Fruit fly (Drosophila melanogaster) whole organism, embryonic: ENCODE data around the gene Tango5.

Experiments
- CG18764 ChIP-seq: fragments of 200-800 bp; sonication (Bioruptor generic); optimal IDR thresholded peaks from 3 replicates; lab custom pipeline; 2016; ENCODE audit warnings: missing biosample characterization, missing genetic modification characterization
- CG2120 ChIP-seq: fragments of 200-800 bp; sonication (Bioruptor generic); optimal IDR thresholded peaks from 3 replicates; lab custom pipeline; 2016; ENCODE audit warnings: missing biosample characterization, missing genetic modification characterization
- CG4328 ChIP-seq: fragments of 200-800 bp; sonication (Bioruptor generic); optimal IDR thresholded peaks from 3 replicates; lab custom pipeline; 2017; ENCODE audit warnings: missing biosample characterization, missing genetic modification reagents, missing genetic modification characterization
- CG4820 ChIP-seq: fragments of 200-800 bp; sonication (Bioruptor generic); optimal IDR thresholded peaks from 3 replicates; lab custom pipeline; 2016; ENCODE audit warnings: missing biosample characterization, missing genetic modification characterization
- CG8944 ChIP-seq: fragments of 200-800 bp; sonication (Bioruptor generic); optimal IDR thresholded peaks from 3 replicates; lab custom pipeline; 2016; ENCODE audit warnings: missing biosample characterization, missing genetic modification characterization
- CoRest ChIP-seq: fragments of 200-800 bp; sonication (Bioruptor generic); optimal IDR thresholded peaks from 3 replicates; lab custom pipeline; 2018; ENCODE audit warnings: missing biosample characterization, mild to moderate bottlenecking, missing genetic modification characterization, moderate library complexity
- Dek ChIP-seq: fragments of 200-800 bp; sonication (Bioruptor generic); optimal IDR thresholded peaks from 3 replicates; lab custom pipeline; 2019; ENCODE audit warnings: missing biosample characterization, mild to moderate bottlenecking, missing genetic modification characterization, moderate library complexity
- ash1 ChIP-seq: fragments of 200-800 bp; sonication (Bioruptor generic); optimal IDR thresholded peaks from 2 replicates; lab custom pipeline; 2018; ENCODE audit warnings: missing biosample characterization, mild to moderate bottlenecking, missing genetic modification characterization
- gcm2 ChIP-seq: fragments of 200-800 bp; sonication (Bioruptor generic); optimal IDR thresholded peaks from 2 replicates; lab custom pipeline; 2016; ENCODE audit warnings: missing biosample characterization, missing genetic modification characterization
- kah ChIP-seq: fragments of 200-800 bp; sonication (Bioruptor generic); optimal IDR thresholded peaks from 2 replicates; lab custom pipeline; 2018; ENCODE audit warnings: missing biosample characterization, mild to moderate bottlenecking, missing genetic modification characterization
- tio ChIP-seq: fragments of 200-800 bp; sonication (Bioruptor generic); optimal IDR thresholded peaks from 2 replicates; lab custom pipeline; 2017; ENCODE audit warnings: missing biosample characterization, missing genetic modification characterization, inconsistent platforms
- tx ChIP-seq: fragments of 200-800 bp; sonication (Bioruptor generic); optimal IDR thresholded peaks from 2 replicates; lab custom pipeline; 2016; ENCODE audit warnings: missing biosample characterization, missing genetic modification characterization

DNA sequence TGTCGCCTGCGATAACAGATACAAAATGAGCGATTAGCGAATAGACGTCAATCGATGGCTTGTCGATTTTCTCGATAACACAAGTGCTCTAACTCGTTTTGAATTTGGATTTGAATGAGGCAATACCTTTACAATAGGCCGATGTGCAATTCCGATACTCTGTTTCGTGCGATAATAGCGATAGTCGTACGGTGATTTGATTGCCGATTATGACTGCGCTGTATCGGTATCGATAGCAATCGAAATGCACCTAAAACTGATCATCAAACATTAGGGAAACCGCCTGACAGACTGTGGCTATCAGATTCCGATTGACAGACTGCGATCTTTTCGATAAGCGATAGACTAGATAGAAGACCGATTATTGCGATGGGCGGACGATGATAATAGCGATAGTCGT is 12.4 kb downstream of the Tango5 start:
- TF ChIP-seq CG4820 (GFP tag; lab: Kevin White, UChicago) (no peak), CG2120 (GFP tag; lab: Kevin White, UChicago) (no peak), CG4328 (no peak), CoRest (tag; lab: Kevin White, UChicago) (no peak), Dek (tag; lab: Kevin White, UChicago) (no peak), tio (GFP tag; lab: Kevin White, UChicago) (no peak), CG8944 (GFP tag; lab: Kevin White, UChicago) (no peak), gcm2 (GFP tag; lab: Kevin White, UChicago) (no peak), tx (GFP tag; lab: Kevin White, UChicago) (no peak), kah (GFP tag; lab: Kevin White, UChicago) (no peak), ash1 (GFP tag; lab: Kevin White, UChicago) (no peak), CG18764 (GFP tag; lab: Kevin White, UChicago) (no peak)
